Worm (Caenorhabditis elegans) whole organism, late embryonic: ENCODE data around the gene T09F5.10.

ENCODE experiments used
- T23F11.4 ChIP-seq: fragments of 200-800 bp; sonication (Bioruptor generic); optimal IDR thresholded peaks from 2 replicates; lab custom pipeline; 2018; ENCODE audit warnings: mild to moderate bottlenecking, missing genetic modification characterization, missing compliant biosample characterization
- ceh-14 ChIP-seq: sonication (generic microtip); optimal IDR thresholded peaks from 2 replicates; lab custom pipeline; 2016; ENCODE audit warnings: missing genotype, missing genetic modification characterization, missing compliant biosample characterization
- ceh-48 ChIP-seq: sonication (generic microtip); optimal IDR thresholded peaks from 2 replicates; lab custom pipeline; 2016; ENCODE audit warnings: missing genetic modification characterization, inconsistent platforms, missing compliant biosample characterization
- gmeb-2 ChIP-seq: sonication (generic microtip); optimal IDR thresholded peaks from 2 replicates; lab custom pipeline; 2016; ENCODE audit warnings: missing genetic modification characterization, inconsistent platforms, missing compliant biosample characterization

DNA sequence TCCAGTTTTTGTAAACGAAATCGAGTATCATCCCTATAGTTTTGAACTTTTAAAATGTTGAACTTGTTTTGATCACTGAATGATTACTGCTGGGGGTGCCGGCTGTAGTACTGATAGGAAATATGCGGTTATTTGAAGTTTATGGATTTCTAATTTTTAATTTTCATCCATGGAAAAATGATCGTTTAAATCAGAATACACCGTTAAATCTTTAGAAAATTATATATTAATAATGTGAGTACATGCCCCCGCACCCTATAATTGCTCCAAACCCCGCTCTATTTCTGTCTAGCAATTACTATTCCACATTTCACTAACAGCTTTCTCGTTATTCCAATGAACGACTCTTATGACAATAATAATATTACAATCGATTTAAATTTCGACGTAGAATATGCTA, 19.9 kb downstream of the T09F5.10 start, which contains the start of gene Y75B12B.10:
- no peak for TF ChIP-seq ceh-48 (tag; lab: Kevin White, UChicago)
- no peak for TF ChIP-seq gmeb-2 (tag; lab: Kevin White, UChicago)
- no peak for TF ChIP-seq ceh-14 (tag; lab: Kevin White, UChicago)
- TF ChIP-seq T23F11.4 (GFP tag; lab: Kevin White, UChicago) = no peak
